Worm (Caenorhabditis elegans) whole organism, L4 larva: Measurements from ENCODE around the gene B0547.2.

ENCODE experiments used
- F44E2.7 ChIP-seq: fragments of 200-800 bp; sonication (Bioruptor generic); IDR thresholded peaks from 2 replicates; pipeline ENCODE4 v2.1.2; 2022; ENCODE audit warnings: missing genetic modification characterization, missing compliant biosample characterization
- T20F7.1 ChIP-seq: fragments of 200-800 bp; sonication (Bioruptor generic); optimal IDR thresholded peaks from 2 replicates; lab custom pipeline; 2018; ENCODE audit warnings: mild to moderate bottlenecking, missing genetic modification characterization, missing compliant biosample characterization
- Y105C5A.15 ChIP-seq: fragments of 200-800 bp; sonication (Bioruptor generic); IDR thresholded peaks from 2 replicates; pipeline ENCODE4 v1.3.6; 2022; ENCODE audit warnings: missing genetic modification characterization, missing compliant biosample characterization
- Y48G9A.11 ChIP-seq: fragments of 200-800 bp; sonication (Bioruptor generic); IDR thresholded peaks from 2 replicates; pipeline ENCODE4 v1.3.6; 2022; ENCODE audit warnings: missing genetic modification reagents, missing genetic modification characterization, missing compliant biosample characterization
- Y75B8A.6 ChIP-seq: fragments of 200-800 bp; sonication (Bioruptor generic); IDR thresholded peaks from 2 replicates; pipeline ENCODE4 v1.3.6; 2022; ENCODE audit warnings: missing genetic modification reagents, missing genetic modification characterization, missing compliant biosample characterization
- aha-1 ChIP-seq: fragments of 150-350 bp; peaks from one replicate; lab custom pipeline; 2014; ENCODE audit warnings: missing biosample characterization, missing genetic modification characterization
- attf-4 ChIP-seq: sonication (generic microtip); optimal IDR thresholded peaks from 3 replicates; lab custom pipeline; 2017; ENCODE audit warnings: missing biosample characterization, missing genetic modification characterization
- ceh-20 ChIP-seq: fragments of 200-800 bp; sonication (Bioruptor generic); IDR thresholded peaks from 2 replicates; pipeline ENCODE4 v1.3.6; 2022; ENCODE audit warnings: missing genetic modification reagents, missing genetic modification characterization, missing compliant biosample characterization
- ceh-28 ChIP-seq: fragments of 150-350 bp; optimal IDR thresholded peaks from 2 replicates; lab custom pipeline; 2014; ENCODE audit warnings: missing biosample characterization, missing genetic modification reagents, missing genetic modification characterization
- ceh-32 ChIP-seq: sonication (generic microtip); optimal IDR thresholded peaks from 2 replicates; lab custom pipeline; 2016; ENCODE audit warnings: mild to moderate bottlenecking, missing genetic modification characterization, missing compliant biosample characterization; ENCODE audit not compliant: poor library complexity
- ceh-44 ChIP-seq: fragments of 200-800 bp; sonication (Bioruptor generic); IDR thresholded peaks from 2 replicates; pipeline ENCODE4 v1.3.6; 2022; ENCODE audit warnings: missing genetic modification reagents, missing genetic modification characterization, missing compliant biosample characterization
- ceh-62 ChIP-seq: sonication (generic microtip); optimal IDR thresholded peaks from 2 replicates; lab custom pipeline; 2017; ENCODE audit warnings: missing biosample characterization, missing genetic modification characterization
- ctbp-1 ChIP-seq: fragments of 200-800 bp; sonication (Bioruptor generic); IDR thresholded peaks from 2 replicates; pipeline ENCODE4 v1.3.6; 2022; ENCODE audit warnings: missing genetic modification reagents, missing genetic modification characterization, missing compliant biosample characterization
- daf-16 ChIP-seq, 3 experiments: sonication (generic microtip); optimal IDR thresholded peaks; 2 replicates each; lab custom pipeline; 2016 to 2017; ENCODE audit warnings: missing genetic modification characterization in 3 of 3, missing genetic modification reagents in 3 of 3, mild to moderate bottlenecking in 2 of 3, missing compliant biosample characterization in 2 of 3, missing biosample characterization in 1 of 3, moderate library complexity in 1 of 3
- dmd-6 ChIP-seq: fragments of 200-800 bp; sonication (Bioruptor generic); IDR thresholded peaks from 2 replicates; pipeline ENCODE4 v1.3.6; 2022; ENCODE audit warnings: missing genetic modification reagents, missing genetic modification characterization, missing compliant biosample characterization
- fos-1 ChIP-seq: fragments of 150-350 bp; optimal IDR thresholded peaks from 2 replicates; lab custom pipeline; 2014; ENCODE audit warnings: missing biosample characterization, missing genetic modification characterization
- gei-8 ChIP-seq: fragments of 200-800 bp; sonication (Bioruptor generic); optimal IDR thresholded peaks from 2 replicates; lab custom pipeline; 2018; ENCODE audit warnings: mild to moderate bottlenecking, missing genetic modification characterization, missing compliant biosample characterization
- hif-1 ChIP-seq, 2 experiments: sonication (generic microtip); optimal IDR thresholded peaks; 2 replicates each; lab custom pipeline; 2016 to 2017; ENCODE audit warnings: missing compliant biosample characterization in 2 of 2, missing genetic modification characterization in 2 of 2, missing genetic modification reagents in 2 of 2, missing genotype in 2 of 2, mild to moderate bottlenecking in 1 of 2
- hlh-11 ChIP-seq: fragments of 200-800 bp; sonication (Bioruptor generic); optimal IDR thresholded peaks from 2 replicates; lab custom pipeline; 2018; ENCODE audit warnings: mild to moderate bottlenecking, missing genetic modification characterization, missing compliant biosample characterization
- hlh-30 ChIP-seq: sonication (generic microtip); optimal IDR thresholded peaks from 2 replicates; lab custom pipeline; 2017; ENCODE audit warnings: antibody characterized with exemption, mild to moderate bottlenecking, missing genetic modification characterization, missing compliant biosample characterization; ENCODE audit not compliant: insufficient read depth
- hmg-1.1 ChIP-seq: fragments of 200-800 bp; sonication (Bioruptor generic); IDR thresholded peaks from 2 replicates; pipeline ENCODE4 v1.3.6; 2022; ENCODE audit warnings: missing genetic modification reagents, missing genetic modification characterization, missing compliant biosample characterization
- lin-1 ChIP-seq: fragments of 200-800 bp; sonication (Bioruptor generic); IDR thresholded peaks from 2 replicates; pipeline ENCODE4 v1.3.6; 2022; ENCODE audit warnings: missing genetic modification reagents, missing genetic modification characterization, missing compliant biosample characterization
- madf-9 ChIP-seq: fragments of 200-800 bp; sonication (Bioruptor generic); conservative IDR thresholded peaks from 2 replicates; pipeline ENCODE4 v1.3.6; 2022; ENCODE audit warnings: missing genetic modification reagents, missing genetic modification characterization, missing compliant biosample characterization
- mes-2 ChIP-seq: sonication (generic microtip); optimal IDR thresholded peaks from 2 replicates; lab custom pipeline; 2016; ENCODE audit warnings: missing genotype, mild to moderate bottlenecking, missing genetic modification characterization, missing compliant biosample characterization; ENCODE audit not compliant: poor library complexity, severe bottlenecking
- mxl-3 ChIP-seq: fragments of 200-800 bp; sonication (Bioruptor generic); optimal IDR thresholded peaks from 2 replicates; lab custom pipeline; 2018; ENCODE audit warnings: mild to moderate bottlenecking, missing genetic modification characterization, missing compliant biosample characterization
- nhr-10 ChIP-seq: fragments of 150-350 bp; optimal IDR thresholded peaks from 2 replicates; lab custom pipeline; 2014; ENCODE audit warnings: missing biosample characterization, missing genetic modification characterization
- nhr-11 ChIP-seq: fragments of 150-350 bp; optimal IDR thresholded peaks from 2 replicates; lab custom pipeline; 2014; ENCODE audit warnings: missing biosample characterization, missing genetic modification characterization
- nhr-111 ChIP-seq: fragments of 200-800 bp; sonication (Bioruptor generic); optimal IDR thresholded peaks from 2 replicates; lab custom pipeline; 2018; ENCODE audit warnings: mild to moderate bottlenecking, missing genetic modification characterization, missing compliant biosample characterization
- nhr-28 ChIP-seq: fragments of 150-350 bp; optimal IDR thresholded peaks from 2 replicates; lab custom pipeline; 2014; ENCODE audit warnings: missing biosample characterization, missing genetic modification characterization
- nhr-41 ChIP-seq: fragments of 200-800 bp; sonication (Bioruptor generic); IDR thresholded peaks from 2 replicates; pipeline ENCODE4 v1.3.6; 2022; ENCODE audit warnings: missing genetic modification reagents, missing genetic modification characterization, missing compliant biosample characterization
- nhr-48 ChIP-seq: sonication (generic microtip); optimal IDR thresholded peaks from 2 replicates; lab custom pipeline; 2016; ENCODE audit warnings: mild to moderate bottlenecking, missing genetic modification characterization, missing compliant biosample characterization
- nhr-6 ChIP-seq: fragments of 150-350 bp; optimal IDR thresholded peaks from 2 replicates; lab custom pipeline; 2014; ENCODE audit warnings: missing biosample characterization, missing genetic modification characterization
- nhr-76 ChIP-seq: fragments of 150-350 bp; optimal IDR thresholded peaks from 2 replicates; lab custom pipeline; 2014; ENCODE audit warnings: missing biosample characterization, missing genetic modification characterization
- pha-4 ChIP-seq, 2 experiments: fragments of 150-350 bp in 1 of 2; fragments of 200-800 bp in 1 of 2; sonication (Bioruptor generic) in 1 of 2; IDR thresholded peaks in 1 of 2; optimal IDR thresholded peaks in 1 of 2; 2 replicates each; pipeline versions ENCODE4 v1.3.6 to Lab custom; 2014 to 2022; ENCODE audit warnings: missing genetic modification characterization in 2 of 2, missing genetic modification reagents in 2 of 2, missing biosample characterization in 1 of 2, missing compliant biosample characterization in 1 of 2
- rbr-2 ChIP-seq: sonication (generic microtip); optimal IDR thresholded peaks from 2 replicates; lab custom pipeline; 2016; ENCODE audit warnings: missing genotype, missing genetic modification characterization, missing compliant biosample characterization
- saeg-2 ChIP-seq: fragments of 200-800 bp; sonication (Bioruptor generic); IDR thresholded peaks from 2 replicates; pipeline ENCODE4 v1.3.6; 2022; ENCODE audit warnings: missing genetic modification reagents, missing genetic modification characterization, missing compliant biosample characterization
- sdz-12 ChIP-seq: fragments of 200-800 bp; sonication (Bioruptor generic); optimal IDR thresholded peaks from 2 replicates; lab custom pipeline; 2018; ENCODE audit warnings: mild to moderate bottlenecking, missing genetic modification characterization, missing compliant biosample characterization
- tag-97 ChIP-seq: fragments of 200-800 bp; sonication (Bioruptor generic); IDR thresholded peaks from 2 replicates; pipeline ENCODE4 v1.3.6; 2022; ENCODE audit warnings: missing genetic modification characterization, missing compliant biosample characterization
- tra-1 ChIP-seq: fragments of 200-800 bp; sonication (Bioruptor generic); IDR thresholded peaks from 2 replicates; pipeline ENCODE4 v1.3.6; 2022; ENCODE audit warnings: missing genetic modification reagents, missing genetic modification characterization, missing compliant biosample characterization
- unc-62 ChIP-seq, 3 experiments: fragments of 150-350 bp in 1 of 3; sonication (generic microtip); optimal IDR thresholded peaks in 2 of 3; peaks in 1 of 3; 1 replicate in 1 of 3; 2 replicates in 2 of 3; lab custom pipeline; 2014 to 2017; ENCODE audit warnings: missing biosample characterization in 3 of 3, missing genetic modification characterization in 3 of 3, missing genetic modification reagents in 3 of 3, missing genotype in 1 of 3
- vab-7 ChIP-seq: fragments of 200-800 bp; sonication (Bioruptor generic); IDR thresholded peaks from 2 replicates; pipeline ENCODE4 v1.3.6; 2022; ENCODE audit warnings: missing genetic modification reagents, missing genetic modification characterization, missing compliant biosample characterization
- zfp-2 ChIP-seq: sonication (generic microtip); optimal IDR thresholded peaks from 2 replicates; lab custom pipeline; 2016; ENCODE audit warnings: mild to moderate bottlenecking, missing genetic modification characterization, missing compliant biosample characterization
- ztf-11 ChIP-seq: fragments of 150-350 bp; optimal IDR thresholded peaks from 2 replicates; lab custom pipeline; 2014; ENCODE audit warnings: missing biosample characterization, missing genetic modification characterization
- ztf-7 ChIP-seq: fragments of 150-350 bp; optimal IDR thresholded peaks from 2 replicates; lab custom pipeline; 2014; ENCODE audit warnings: missing biosample characterization, missing genetic modification characterization

The B0547.2 gene

ce11 chrIV:5664375-5665004, 18.7 kb downstream of the B0547.2 start, which contains the start of gene bec-1:
Gene bec-1, minus strand, starts transcription at chrIV:5664425.
- TF ChIP-seq ceh-20, result no peak
- no peak for TF ChIP-seq ceh-32
- TF ChIP-seq hlh-11 (tag; lab: Kevin White, UChicago), result peak; percentile 31
- peak; percentile 40 for TF ChIP-seq mxl-3
- TF ChIP-seq hlh-30 (tag; lab: Kevin White, UChicago), result no peak
- no peak for TF ChIP-seq Y48G9A.11
- TF ChIP-seq Y105C5A.15, result no peak
- TF ChIP-seq saeg-2 (GFP tag; lab: Robert Waterston, UW), result no peak
- TF ChIP-seq F44E2.7 (GFP tag; lab: Robert Waterston, UW), result no peak
- TF ChIP-seq tra-1 (GFP tag; lab: Robert Waterston, UW), result no peak
- TF ChIP-seq hmg-1.1 (GFP tag; lab: Robert Waterston, UW), result 0 out of 2 replicates have a peak, but pooled peaks have one; percentile 10
- no peak for TF ChIP-seq ceh-44 (GFP tag; lab: Robert Waterston, UW)
- TF ChIP-seq attf-4 (tag; lab: Kevin White, UChicago), result no peak
- no peak for TF ChIP-seq tag-97
- TF ChIP-seq dmd-6 (GFP tag; lab: Robert Waterston, UW), result 0 out of 2 replicates have a peak, but pooled peaks have one; percentile 21
- no peak for TF ChIP-seq nhr-76 (tag; lab: Kevin White, UChicago)
- TF ChIP-seq hif-1 (tag; optimal IDR thresholded peaks at IDR 0.05; lab: Kevin White, UChicago), result no peak
- no peak for TF ChIP-seq nhr-41
- no peak for TF ChIP-seq nhr-10
- TF ChIP-seq nhr-28 (tag; lab: Kevin White, UChicago), result peak; percentile 8
- peak; percentile 19 for TF ChIP-seq aha-1 (tag; lab: Kevin White, UChicago)
- TF ChIP-seq ztf-7 (tag; lab: Kevin White, UChicago), result no peak
- TF ChIP-seq lin-1 (GFP tag; lab: Robert Waterston, UW), result no peak
- no peak for TF ChIP-seq rbr-2 (tag; lab: Kevin White, UChicago)
- TF ChIP-seq nhr-11 (tag; lab: Kevin White, UChicago), result no peak
- no peak for TF ChIP-seq gei-8
- 0 out of 2 replicates have a peak, but pooled peaks have one; percentile 9 for TF ChIP-seq madf-9 (GFP tag; lab: Robert Waterston, UW)
- no peak for TF ChIP-seq fos-1 (tag; lab: Kevin White, UChicago)
- no peak for TF ChIP-seq Y75B8A.6
- TF ChIP-seq nhr-6 (tag; lab: Kevin White, UChicago), result no peak
- no peak for TF ChIP-seq mes-2
- no peak for TF ChIP-seq vab-7 (GFP tag; lab: Robert Waterston, UW)
- TF ChIP-seq T20F7.1 (GFP tag; lab: Kevin White, UChicago), result no peak
- TF ChIP-seq nhr-111, result no peak
- TF ChIP-seq ztf-11, result no peak
- TF ChIP-seq ceh-28 (tag; lab: Kevin White, UChicago), result no peak
- TF ChIP-seq ceh-62 (tag; lab: Kevin White, UChicago), result no peak
- TF ChIP-seq ctbp-1 (GFP tag; lab: Robert Waterston, UW), result no peak
- no peak for TF ChIP-seq pha-4 (GFP tag; IDR thresholded peaks at IDR 0.05; lab: Robert Waterston, UW)
- TF ChIP-seq pha-4 (tag; optimal IDR thresholded peaks at IDR 0.05; lab: Kevin White, UChicago), result no peak
- TF ChIP-seq sdz-12 (GFP tag; lab: Kevin White, UChicago), result no peak
- no peak for TF ChIP-seq zfp-2 (tag; lab: Kevin White, UChicago)
- peak in 1 of 2 experiments; percentile 28 for TF ChIP-seq unc-62 (GFP tag; optimal IDR thresholded peaks at IDR 0.05 in 1 of 2; lab: Kevin White, UChicago)
- no peak for TF ChIP-seq unc-62 (tag; optimal IDR thresholded peaks at IDR 0.05; lab: Kevin White, UChicago)
- TF ChIP-seq daf-16 (GFP tag; optimal IDR thresholded peaks at IDR 0.05; lab: Kevin White, UChicago), result no peak
- peak; percentile 10 for TF ChIP-seq daf-16 (tag; optimal IDR thresholded peaks at IDR 0.05; lab: Kevin White, UChicago)
- TF ChIP-seq nhr-48, result no peak
